Worm (Caenorhabditis elegans): ENCODE data around the gene fbxa-74.

DNA sequence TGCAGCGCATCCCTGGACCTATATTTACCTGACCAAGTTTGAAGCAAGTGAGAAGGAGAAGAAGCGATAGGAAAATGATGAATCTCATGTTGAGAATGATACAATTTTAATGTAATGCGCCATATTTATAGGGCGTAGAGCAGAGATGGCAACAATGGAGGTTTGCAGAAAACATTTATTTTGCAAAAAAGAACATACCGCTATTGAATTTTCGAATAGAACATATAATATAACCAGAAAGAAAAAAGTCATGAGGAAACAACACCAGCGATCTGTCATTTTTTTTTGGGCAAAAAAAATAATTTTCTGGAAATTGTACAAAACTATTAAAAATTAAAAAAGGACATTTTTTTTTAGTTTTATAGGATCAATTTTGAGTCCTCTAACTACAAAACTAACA lies 3.6 kb upstream of the fbxa-74 start, which contains the start of gene spex-3:
- TF ChIP-seq ceh-9 (tag; optimal IDR thresholded peaks at IDR 0.05): no peak
- no peak for TF ChIP-seq hlh-30 (tag; optimal IDR thresholded peaks at IDR 0.05; ENCODE audit: insufficient read depth)
- no peak for TF ChIP-seq fkh-6 (tag; optimal IDR thresholded peaks at IDR 0.05)
- TF ChIP-seq nhr-11 (tag; optimal IDR thresholded peaks at IDR 0.05): no peak
- TF ChIP-seq ceh-48 (tag; optimal IDR thresholded peaks at IDR 0.05): no peak
- no peak for TF ChIP-seq ceh-31 (tag; optimal IDR thresholded peaks at IDR 0.05)
- TF ChIP-seq fkh-10 (GFP tag; optimal IDR thresholded peaks at IDR 0.05): no peak
- no peak for TF ChIP-seq pax-1 (tag; optimal IDR thresholded peaks at IDR 0.05)
- no peak for TF ChIP-seq pag-3 (tag; optimal IDR thresholded peaks at IDR 0.05; ENCODE audit: borderline replicate concordance)
- no peak for TF ChIP-seq tbx-2 (tag; optimal IDR thresholded peaks at IDR 0.05)
- no peak for TF ChIP-seq npax-4 (tag; optimal IDR thresholded peaks at IDR 0.05)
- TF ChIP-seq unc-86 (tag; optimal IDR thresholded peaks at IDR 0.05): no peak
- no peak for TF ChIP-seq elt-4 (tag; optimal IDR thresholded peaks at IDR 0.05)

Measured in whole organism, late embryonic.